Worm (Caenorhabditis elegans) whole organism, early embryonic: ENCODE results near the gene srh-173.

Source experiments
- B0310.2 ChIP-seq: sonication (generic microtip); optimal IDR thresholded peaks from 2 replicates; lab custom pipeline; 2016; ENCODE audit warnings: mild to moderate bottlenecking, missing genetic modification characterization, missing compliant biosample characterization
- F13C5.2 ChIP-seq: sonication (generic microtip); optimal IDR thresholded peaks from 2 replicates; lab custom pipeline; 2017; ENCODE audit warnings: mild to moderate bottlenecking, missing genetic modification characterization, inconsistent platforms, missing compliant biosample characterization
- aly-1 ChIP-seq: sonication (generic microtip); optimal IDR thresholded peaks from 2 replicates; lab custom pipeline; 2016; ENCODE audit warnings: missing genetic modification characterization, missing compliant biosample characterization
- ama-1 ChIP-seq: fragments of 150-350 bp; optimal IDR thresholded peaks from 2 replicates; lab custom pipeline; 2014
- ceh-13 ChIP-seq: fragments of 200-800 bp; sonication (Bioruptor generic); optimal IDR thresholded peaks from 2 replicates; lab custom pipeline; 2018; ENCODE audit warnings: mild to moderate bottlenecking, missing genetic modification characterization, missing compliant biosample characterization
- ceh-36 ChIP-seq: sonication (generic microtip); optimal IDR thresholded peaks from 2 replicates; lab custom pipeline; 2016; ENCODE audit warnings: missing genetic modification characterization, inconsistent platforms, missing compliant biosample characterization
- ets-7 ChIP-seq: sonication (generic microtip); optimal IDR thresholded peaks from 2 replicates; lab custom pipeline; 2016; ENCODE audit warnings: missing genotype, missing genetic modification characterization, missing compliant biosample characterization
- flt-1 ChIP-seq: fragments of 200-800 bp; sonication (Bioruptor generic); IDR thresholded peaks from 2 replicates; pipeline ENCODE4 v1.3.6; 2022; ENCODE audit warnings: missing genetic modification characterization, missing compliant biosample characterization
- hmbx-1 ChIP-seq: sonication (generic microtip); optimal IDR thresholded peaks from 2 replicates; lab custom pipeline; 2016; ENCODE audit warnings: mild to moderate bottlenecking, missing genetic modification characterization, missing compliant biosample characterization
- hmg-4 ChIP-seq: fragments of 200-800 bp; sonication (Bioruptor generic); optimal IDR thresholded peaks from 2 replicates; lab custom pipeline; 2018; ENCODE audit warnings: mild to moderate bottlenecking, missing genetic modification characterization, missing compliant biosample characterization
- hnd-1 ChIP-seq: sonication (generic microtip); optimal IDR thresholded peaks from 2 replicates; lab custom pipeline; 2016; ENCODE audit warnings: missing genetic modification characterization, missing compliant biosample characterization
- pes-1 ChIP-seq: fragments of 200-800 bp; sonication (Bioruptor generic); IDR thresholded peaks from 2 replicates; pipeline ENCODE4 v1.3.6; 2022; ENCODE audit warnings: missing genetic modification reagents, missing genetic modification characterization, missing compliant biosample characterization
- scrt-1 ChIP-seq: fragments of 200-800 bp; sonication (Bioruptor generic); IDR thresholded peaks from 2 replicates; pipeline ENCODE4 v1.3.6; 2022; ENCODE audit warnings: missing genetic modification characterization, missing compliant biosample characterization
- sea-1 ChIP-seq: fragments of 200-800 bp; sonication (Bioruptor generic); conservative IDR thresholded peaks from 2 replicates; pipeline ENCODE4 v1.3.6; 2022; ENCODE audit warnings: missing genetic modification characterization, missing compliant biosample characterization
- tbx-11 ChIP-seq: fragments of 200-800 bp; sonication (Bioruptor generic); IDR thresholded peaks from 2 replicates; pipeline ENCODE4 v1.3.6; 2022; ENCODE audit warnings: missing genetic modification characterization, missing compliant biosample characterization
- tbx-37 ChIP-seq: fragments of 200-800 bp; sonication (Bioruptor generic); conservative IDR thresholded peaks from 2 replicates; pipeline ENCODE4 v1.3.6; 2022; ENCODE audit warnings: missing genetic modification reagents, missing genetic modification characterization, missing compliant biosample characterization
- tra-4 ChIP-seq: sonication (generic microtip); optimal IDR thresholded peaks from 2 replicates; lab custom pipeline; 2017; ENCODE audit warnings: missing genetic modification characterization, missing compliant biosample characterization

srh-173 gene

ce11 chrV:19987684-19988083, 14.6 kb downstream of the srh-173 start, which contains the start of gene sri-67:
sri-67 (plus strand) TSS chrV:19987984.
- TF ChIP-seq aly-1 (tag; lab: Kevin White, UChicago) (no peak), hmbx-1 (tag; lab: Kevin White, UChicago) (no peak), F13C5.2 (tag; lab: Kevin White, UChicago) (no peak), flt-1 (GFP tag; lab: Robert Waterston, UW) (no peak), ceh-36 (tag; lab: Kevin White, UChicago) (no peak), ets-7 (tag; lab: Kevin White, UChicago) (no peak), tbx-11 (GFP tag; lab: Robert Waterston, UW) (no peak), tbx-37 (no peak), hnd-1 (no peak), ceh-13 (GFP tag; lab: Kevin White, UChicago) (no peak), ama-1 (lab: Kevin White, UChicago) (no peak), hmg-4 (GFP tag; lab: Kevin White, UChicago) (no peak), scrt-1 (GFP tag; lab: Robert Waterston, UW) (no peak)

- no peak for TF ChIP-seq B0310.2 (tag; lab: Kevin White, UChicago)
- TF ChIP-seq ceh-36 (tag; lab: Kevin White, UChicago): no peak
- TF ChIP-seq tbx-37: no peak
- TF ChIP-seq scrt-1 (GFP tag; lab: Robert Waterston, UW): no peak
- TF ChIP-seq ceh-13 (GFP tag; lab: Kevin White, UChicago): no peak
- no peak for TF ChIP-seq pes-1 (GFP tag; lab: Robert Waterston, UW)
- no peak for TF ChIP-seq tbx-11 (GFP tag; lab: Robert Waterston, UW)
- no peak for TF ChIP-seq hnd-1
- no peak for TF ChIP-seq ets-7 (tag; lab: Kevin White, UChicago)
- TF ChIP-seq hmbx-1 (tag; lab: Kevin White, UChicago): no peak
- no peak for TF ChIP-seq ama-1 (lab: Kevin White, UChicago)
- TF ChIP-seq tra-4 (tag; lab: Kevin White, UChicago): no peak
- TF ChIP-seq flt-1 (GFP tag; lab: Robert Waterston, UW): no peak
- TF ChIP-seq aly-1 (tag; lab: Kevin White, UChicago): no peak
- no peak for TF ChIP-seq hmg-4 (GFP tag; lab: Kevin White, UChicago)
- no peak for TF ChIP-seq sea-1 (GFP tag; lab: Robert Waterston, UW)
- TF ChIP-seq F13C5.2 (tag; lab: Kevin White, UChicago): no peak
Measured at ce11 chrV:19994093-19994492, 21.0 kb downstream of the srh-173 start, which contains the start of gene Y60A3A.25. Y60A3A.25 (minus strand) TSS chrV:19994193.

- TF ChIP-seq B0310.2 (tag; lab: Kevin White, UChicago) (no peak), tbx-11 (GFP tag; lab: Robert Waterston, UW) (no peak), sea-1 (GFP tag; lab: Robert Waterston, UW) (no peak), scrt-1 (GFP tag; lab: Robert Waterston, UW) (no peak), ets-7 (tag; lab: Kevin White, UChicago) (no peak), aly-1 (tag; lab: Kevin White, UChicago) (no peak), hmg-4 (GFP tag; lab: Kevin White, UChicago) (no peak), hmbx-1 (tag; lab: Kevin White, UChicago) (no peak)
Measured at ce11 chrV:19994665-19995064, 21.6 kb downstream of the srh-173 start.

ce11 chrV:19997481-19997880, 24.4 kb downstream of the srh-173 start:
- no peak for TF ChIP-seq scrt-1 (GFP tag; lab: Robert Waterston, UW)
- no peak for TF ChIP-seq tra-4 (tag; lab: Kevin White, UChicago)
- no peak for TF ChIP-seq hmbx-1 (tag; lab: Kevin White, UChicago)
- no peak for TF ChIP-seq flt-1 (GFP tag; lab: Robert Waterston, UW)
- no peak for TF ChIP-seq ceh-13 (GFP tag; lab: Kevin White, UChicago)
- TF ChIP-seq sea-1 (GFP tag; lab: Robert Waterston, UW): no peak
- no peak for TF ChIP-seq ama-1 (lab: Kevin White, UChicago)
- no peak for TF ChIP-seq hnd-1
- no peak for TF ChIP-seq F13C5.2 (tag; lab: Kevin White, UChicago)
- TF ChIP-seq ceh-36 (tag; lab: Kevin White, UChicago): no peak
- TF ChIP-seq aly-1 (tag; lab: Kevin White, UChicago): no peak
- TF ChIP-seq B0310.2 (tag; lab: Kevin White, UChicago): no peak
- TF ChIP-seq tbx-37: no peak
- no peak for TF ChIP-seq ets-7 (tag; lab: Kevin White, UChicago)
- no peak for TF ChIP-seq hmg-4 (GFP tag; lab: Kevin White, UChicago)
- TF ChIP-seq tbx-11 (GFP tag; lab: Robert Waterston, UW): no peak
- TF ChIP-seq pes-1 (GFP tag; lab: Robert Waterston, UW): no peak

- TF ChIP-seq flt-1 (GFP tag; lab: Robert Waterston, UW) (no peak), tra-4 (tag; lab: Kevin White, UChicago) (no peak), B0310.2 (tag; lab: Kevin White, UChicago) (no peak), ceh-13 (GFP tag; lab: Kevin White, UChicago) (no peak), ama-1 (lab: Kevin White, UChicago) (peak; percentile 13), pes-1 (GFP tag; lab: Robert Waterston, UW) (no peak), hnd-1 (no peak), tbx-37 (no peak), ets-7 (tag; lab: Kevin White, UChicago) (no peak), tbx-11 (GFP tag; lab: Robert Waterston, UW) (no peak), hmbx-1 (tag; lab: Kevin White, UChicago) (no peak), ceh-36 (tag; lab: Kevin White, UChicago) (peak; percentile 93), hmg-4 (GFP tag; lab: Kevin White, UChicago) (no peak)
Measured at ce11 chrV:19998203-19998836, 25.2 kb downstream of the srh-173 start.

ce11 chrV:19999100-19999499, 26.0 kb downstream of the srh-173 start:
- TF ChIP-seq F13C5.2 (tag; lab: Kevin White, UChicago) (no peak), B0310.2 (tag; lab: Kevin White, UChicago) (no peak), flt-1 (GFP tag; lab: Robert Waterston, UW) (no peak), ceh-36 (tag; lab: Kevin White, UChicago) (no peak)
